Worm (Caenorhabditis elegans) whole organism, L3 larva: ENCODE results near the gene lgc-54.

Experiments used
- R02D3.7 ChIP-seq: fragments of 150-350 bp; optimal IDR thresholded peaks from 2 replicates; lab custom pipeline; 2014; ENCODE audit warnings: missing biosample characterization, missing genetic modification characterization
- ama-1 ChIP-seq: fragments of 150-350 bp; optimal IDR thresholded peaks from 2 replicates; lab custom pipeline; 2018
- ceh-16 ChIP-seq: sonication (generic microtip); optimal IDR thresholded peaks from 2 replicates; lab custom pipeline; 2017; ENCODE audit warnings: missing biosample characterization, missing genetic modification characterization
- ceh-82 ChIP-seq: fragments of 150-350 bp; optimal IDR thresholded peaks from 2 replicates; lab custom pipeline; 2014; ENCODE audit warnings: missing biosample characterization, missing genetic modification characterization
- lin-15B ChIP-seq: fragments of 150-350 bp; optimal IDR thresholded peaks from 2 replicates; lab custom pipeline; 2014; ENCODE audit warnings: missing biosample characterization, missing genetic modification characterization
- mdl-1 ChIP-seq: fragments of 150-350 bp; optimal IDR thresholded peaks from 2 replicates; lab custom pipeline; 2014; ENCODE audit warnings: missing biosample characterization, missing genetic modification characterization
- nhr-28 ChIP-seq: fragments of 150-350 bp; optimal IDR thresholded peaks from 2 replicates; lab custom pipeline; 2014; ENCODE audit warnings: missing biosample characterization, missing genetic modification characterization
- nhr-76 ChIP-seq: fragments of 150-350 bp; sonication (generic microtip); optimal IDR thresholded peaks from 5 replicates; lab custom pipeline; 2014; ENCODE audit warnings: missing biosample characterization, missing genetic modification characterization
- skn-1 ChIP-seq: fragments of 150-350 bp; optimal IDR thresholded peaks from 2 replicates; lab custom pipeline; 2014; ENCODE audit warnings: missing biosample characterization, missing genetic modification characterization
- unc-62 ChIP-seq: fragments of 150-350 bp; sonication (generic microtip); optimal IDR thresholded peaks from 4 replicates; lab custom pipeline; 2014; ENCODE audit warnings: missing biosample characterization, missing genetic modification reagents, missing genetic modification characterization
- ztf-11 ChIP-seq: fragments of 150-350 bp; optimal IDR thresholded peaks from 2 replicates; lab custom pipeline; 2014; ENCODE audit warnings: missing biosample characterization, missing genetic modification characterization

DNA sequence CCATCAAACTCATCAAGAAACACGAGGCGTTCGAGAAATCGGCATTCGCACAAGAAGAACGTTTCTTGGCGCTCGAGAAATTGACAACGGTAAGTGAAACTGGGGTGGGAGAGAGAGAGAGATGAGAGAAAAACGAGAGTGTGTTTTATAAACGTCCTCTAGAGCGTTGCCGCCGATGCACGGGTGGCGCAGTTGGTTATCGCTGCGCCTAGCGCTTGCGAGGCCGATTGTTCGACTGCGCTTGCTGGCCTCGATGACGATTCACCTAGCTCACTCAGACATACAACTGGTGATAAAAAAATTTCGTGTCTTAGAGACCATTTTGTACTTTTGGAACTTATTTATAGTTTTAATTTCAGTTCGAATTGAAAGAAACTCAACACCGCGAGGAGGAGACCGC lies 42.4 kb upstream of the lgc-54 start:
- TF ChIP-seq nhr-76 (no peak), R02D3.7 (tag; lab: Kevin White, UChicago) (no peak), ceh-16 (tag; lab: Kevin White, UChicago) (no peak), lin-15B (tag; lab: Kevin White, UChicago) (peak; percentile 10), unc-62 (GFP tag; lab: Kevin White, UChicago) (no peak), ztf-11 (tag; lab: Kevin White, UChicago) (no peak), ceh-82 (tag; lab: Kevin White, UChicago) (peak; percentile 14), nhr-28 (tag; lab: Kevin White, UChicago) (no peak), mdl-1 (no peak), ama-1 (lab: Kevin White, UChicago) (peak; percentile 10), skn-1 (tag; lab: Kevin White, UChicago) (no peak)
